Worm (Caenorhabditis elegans): ENCODE data around the gene ech-8.

The ech-8 gene

DNA sequence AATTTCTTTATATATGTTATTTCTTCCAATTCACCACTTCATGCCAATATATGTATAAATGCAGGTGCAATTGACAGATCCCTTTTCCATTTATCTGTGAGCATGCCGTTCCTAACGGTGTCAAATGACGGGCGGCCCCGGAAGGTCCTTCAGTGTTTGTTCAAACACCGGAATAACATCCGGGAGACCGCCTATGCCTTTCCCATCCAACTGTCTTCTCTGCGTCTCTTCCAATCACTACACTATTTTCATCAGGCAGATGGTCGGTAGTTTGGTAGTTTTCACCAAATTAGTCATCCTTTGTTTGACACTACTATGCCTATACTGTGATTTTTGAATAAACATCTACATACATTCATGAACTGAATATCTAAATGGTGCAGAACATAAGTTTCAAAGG lies 48.4 kb downstream of the ech-8 start:
- TF ChIP-seq lin-39 (tag; optimal IDR thresholded peaks at IDR 0.05) (no peak), ceh-90 (tag; optimal IDR thresholded peaks at IDR 0.05) (no peak), ztf-11 (tag; optimal IDR thresholded peaks at IDR 0.05) (no peak), efl-1 (optimal IDR thresholded peaks at IDR 0.05) (no peak), efl-1 (GFP tag; optimal IDR thresholded peaks at IDR 0.05 in 1 of 2) (peak in 1 of 2 experiments; percentile 69), nhr-90 (tag; optimal IDR thresholded peaks at IDR 0.05; ENCODE audit: poor library complexity) (no peak)

- TF ChIP-seq ces-1 (GFP tag; optimal IDR thresholded peaks at IDR 0.05) (no peak), egl-13 (tag; optimal IDR thresholded peaks at IDR 0.05) (no peak), nhr-19 (GFP tag; conservative IDR thresholded peaks at IDR 0.05) (no peak), mab-9 (GFP tag; IDR thresholded peaks at IDR 0.05) (no peak), nhr-12 (tag; optimal IDR thresholded peaks at IDR 0.05) (no peak), unc-98 (GFP tag; IDR thresholded peaks at IDR 0.05) (no peak), ets-5 (GFP tag; IDR thresholded peaks at IDR 0.05) (no peak), fkh-10 (GFP tag; optimal IDR thresholded peaks at IDR 0.05) (peak; percentile 63)
Measured at ce11 chrIV:10188505-10188904, 50.5 kb downstream of the ech-8 start.

Data from whole organism, L1 larva.